Worm (Caenorhabditis elegans) whole organism, early embryonic: ENCODE results near the gene F13A2.5.

Source experiments
- ama-1 ChIP-seq: fragments of 150-350 bp; optimal IDR thresholded peaks from 2 replicates; lab custom pipeline; 2014
- flt-1 ChIP-seq: fragments of 200-800 bp; sonication (Bioruptor generic); IDR thresholded peaks from 2 replicates; pipeline ENCODE4 v1.3.6; 2022; ENCODE audit warnings: missing genetic modification characterization, missing compliant biosample characterization
- hmbx-1 ChIP-seq: sonication (generic microtip); optimal IDR thresholded peaks from 2 replicates; lab custom pipeline; 2016; ENCODE audit warnings: mild to moderate bottlenecking, missing genetic modification characterization, missing compliant biosample characterization
- pes-1 ChIP-seq: fragments of 200-800 bp; sonication (Bioruptor generic); IDR thresholded peaks from 2 replicates; pipeline ENCODE4 v1.3.6; 2022; ENCODE audit warnings: missing genetic modification reagents, missing genetic modification characterization, missing compliant biosample characterization
- tbx-37 ChIP-seq: fragments of 200-800 bp; sonication (Bioruptor generic); conservative IDR thresholded peaks from 2 replicates; pipeline ENCODE4 v1.3.6; 2022; ENCODE audit warnings: missing genetic modification reagents, missing genetic modification characterization, missing compliant biosample characterization

DNA sequence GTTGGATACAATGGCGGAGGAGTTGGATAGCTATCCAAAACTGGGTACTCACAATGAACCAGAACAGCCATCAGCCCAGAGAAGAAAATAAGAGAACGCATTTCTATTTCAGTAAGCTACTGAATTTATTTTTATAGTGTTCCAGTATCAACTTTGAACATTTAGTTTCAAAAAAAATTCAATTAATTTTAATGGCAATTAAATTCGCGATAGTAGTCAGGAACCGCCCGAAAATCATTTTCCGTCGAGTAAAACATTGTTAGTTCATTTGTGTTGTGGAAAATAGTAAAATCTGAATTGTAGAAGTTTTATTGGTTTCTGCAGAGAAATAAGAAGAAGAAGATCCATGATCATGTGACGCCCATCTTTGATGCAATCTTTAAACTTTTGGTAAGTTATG lies 16.4 kb upstream of the F13A2.5 start, which contains the start of gene Y47D7A.6:
- TF ChIP-seq tbx-37 (no peak), hmbx-1 (tag; lab: Kevin White, UChicago) (no peak), ama-1 (no peak), pes-1 (GFP tag; lab: Robert Waterston, UW) (no peak), flt-1 (GFP tag; lab: Robert Waterston, UW) (no peak)
